Fruit fly (Drosophila melanogaster): ENCODE data around the gene Scsalpha1.

The Scsalpha1 gene

DNA sequence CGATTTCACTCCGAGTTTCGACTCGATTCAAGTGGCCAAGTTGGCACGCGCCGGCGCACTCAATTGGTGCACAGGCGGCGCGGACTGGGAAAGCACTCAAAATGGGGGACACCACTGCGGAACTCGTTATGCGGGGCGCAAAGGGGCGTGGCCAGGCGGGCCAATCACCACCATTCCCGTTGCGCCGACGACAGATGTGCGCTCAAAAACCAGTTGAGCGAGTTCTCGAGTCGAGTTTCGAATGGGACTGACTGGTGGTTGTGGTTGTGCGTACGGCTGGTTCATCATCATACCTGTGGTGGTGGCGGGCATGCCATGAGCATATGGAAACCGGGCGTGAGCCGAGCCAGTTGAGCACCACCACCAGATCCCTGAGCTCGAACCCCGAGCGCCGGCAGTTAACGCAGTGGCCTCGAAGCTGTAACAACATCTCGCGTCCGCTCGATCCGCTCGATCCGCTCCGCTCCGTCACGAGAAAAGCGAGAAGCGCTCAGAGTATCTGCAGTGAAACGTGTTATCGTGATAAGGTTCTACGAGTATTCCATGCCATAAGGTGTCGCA lies 31.9 kb downstream of the Scsalpha1 start, which contains the start of gene Awh (continued):
- peak; percentile 75 for TF ChIP-seq sens (GFP tag)
- TF ChIP-seq CG6791 (GFP tag; IDR thresholded peaks at IDR 0.05; ENCODE audit: partially characterized antibody): peak; percentile 46; the same call in 1 of the 3 replicates

DNA sequence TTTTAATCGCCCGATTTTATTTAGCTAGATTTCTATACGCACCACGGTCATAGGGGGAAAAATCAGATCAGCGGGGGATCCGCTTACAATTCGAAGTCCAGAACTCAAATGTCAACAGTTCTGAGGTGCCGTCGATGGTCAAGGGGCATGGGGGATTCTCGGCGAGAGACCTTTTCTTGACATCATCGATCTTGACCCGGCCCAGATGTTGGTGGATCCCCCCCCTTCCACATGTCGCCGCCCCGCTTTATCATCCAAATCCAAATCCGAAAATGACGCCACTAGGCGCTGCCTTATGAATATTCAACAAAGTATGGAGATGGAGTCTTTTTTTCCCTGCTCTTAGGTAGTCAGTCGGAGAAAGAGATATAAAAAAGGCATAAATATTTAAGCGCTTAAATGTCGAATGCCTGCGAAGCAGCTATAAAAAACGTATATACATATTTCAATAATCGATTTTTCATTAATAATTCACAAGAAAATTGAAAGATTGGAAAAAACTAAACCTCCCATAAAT lies 33.9 kb downstream of the Scsalpha1 start:
- peak; percentile 42 for TF ChIP-seq oc (tag; optimal IDR thresholded peaks at IDR 0.05)
- no peak for TF ChIP-seq prd (optimal IDR thresholded peaks at IDR 0.05)
- TF ChIP-seq prd (GFP tag; IDR thresholded peaks at IDR 0.05): no peak
- TF ChIP-seq sisA (GFP tag; IDR thresholded peaks at IDR 0.05): no peak
- no peak for TF ChIP-seq CG32532 (GFP tag; IDR thresholded peaks at IDR 0.05)
- peak; percentile 46; the same call in 1 of the 2 replicates for TF ChIP-seq Awh (GFP tag; IDR thresholded peaks at IDR 0.05)
- 0 out of 3 replicates have a peak, but pooled peaks have one; percentile 52 for TF ChIP-seq z (GFP tag; IDR thresholded peaks at IDR 0.05)
- TF ChIP-seq Oli (tag; optimal IDR thresholded peaks at IDR 0.05): no peak
- TF ChIP-seq CG17328 (GFP tag; IDR thresholded peaks at IDR 0.05): no peak
- TF ChIP-seq Pdp1 (GFP tag; optimal IDR thresholded peaks at IDR 0.05): no peak
- TF ChIP-seq Hr78 (GFP tag; optimal IDR thresholded peaks at IDR 0.05): peak in 1 of 2 experiments; percentile 50
- peak; percentile 0 for TF ChIP-seq sens (GFP tag)
- TF ChIP-seq CG32767 (GFP tag; IDR thresholded peaks at IDR 0.05): no peak
- TF ChIP-seq Stat92E (GFP tag; optimal IDR thresholded peaks at IDR 0.05): no peak
- no peak for TF ChIP-seq CG12744 (GFP tag; optimal IDR thresholded peaks at IDR 0.05)
- TF ChIP-seq mam (GFP tag; optimal IDR thresholded peaks at IDR 0.05): no peak
- no peak for TF ChIP-seq slbo (GFP tag; IDR thresholded peaks at IDR 0.05)
- peak; percentile 62 for TF ChIP-seq kni (GFP tag; optimal IDR thresholded peaks at IDR 0.05)
- no peak for TF ChIP-seq CG3065 (GFP tag; optimal IDR thresholded peaks at IDR 0.05)
- TF ChIP-seq CG4617 (GFP tag; optimal IDR thresholded peaks at IDR 0.05; ENCODE audit: borderline replicate concordance): no peak
- no peak for TF ChIP-seq Taf1 (GFP tag; IDR thresholded peaks at IDR 0.05)
- no peak for TF ChIP-seq fd102C (GFP tag; optimal IDR thresholded peaks at IDR 0.05)
- TF ChIP-seq CG10959 (GFP tag; IDR thresholded peaks at IDR 0.05): no peak
- no peak for TF ChIP-seq CG12155 (GFP tag; optimal IDR thresholded peaks at IDR 0.05)
- peak; percentile 25 for TF ChIP-seq CG12769 (tag; optimal IDR thresholded peaks at IDR 0.05)
- TF ChIP-seq crol (GFP tag; IDR thresholded peaks at IDR 0.05): peak; percentile 43; the same call in 1 of the 2 replicates
- TF ChIP-seq CG11695 (GFP tag; IDR thresholded peaks at IDR 0.05): no peak
- no peak for TF ChIP-seq CG6791 (GFP tag; IDR thresholded peaks at IDR 0.05; ENCODE audit: partially characterized antibody)
- TF ChIP-seq gce (GFP tag; IDR thresholded peaks at IDR 0.05): no peak
- no peak for TF ChIP-seq vnd (GFP tag; IDR thresholded peaks at IDR 0.05; ENCODE audit: partially characterized antibody)
- TF ChIP-seq ci (GFP tag; IDR thresholded peaks at IDR 0.05): 0 out of 3 replicates have a peak, but pooled peaks have one; percentile 19
- no peak for TF ChIP-seq kah (GFP tag; optimal IDR thresholded peaks at IDR 0.05)
- TF ChIP-seq BtbVII (GFP tag; optimal IDR thresholded peaks at IDR 0.05): no peak
- TF ChIP-seq MTF-1 (GFP tag; optimal IDR thresholded peaks at IDR 0.05; ENCODE audit: borderline replicate concordance): no peak
- TF ChIP-seq CG4707 (GFP tag; optimal IDR thresholded peaks at IDR 0.05): no peak
- no peak for TF ChIP-seq Chrac-16 (GFP tag; optimal IDR thresholded peaks at IDR 0.05)
- peak; percentile 43 for TF ChIP-seq sqz (GFP tag; optimal IDR thresholded peaks at IDR 0.05)
- no peak for TF ChIP-seq Rx (GFP tag; IDR thresholded peaks at IDR 0.05)
- TF ChIP-seq abd-A (tag; optimal IDR thresholded peaks at IDR 0.05): peak; percentile 66
- TF ChIP-seq CG6254 (GFP tag; optimal IDR thresholded peaks at IDR 0.05): no peak
- TF ChIP-seq peb (GFP tag; IDR thresholded peaks at IDR 0.05): no peak
- TF ChIP-seq vvl (GFP tag; IDR thresholded peaks at IDR 0.05): peak; percentile 91
- no peak for TF ChIP-seq odd (GFP tag; optimal IDR thresholded peaks at IDR 0.05)
- no peak for TF ChIP-seq CG6683 (GFP tag; optimal IDR thresholded peaks at IDR 0.05)
- TF ChIP-seq sd (tag; optimal IDR thresholded peaks at IDR 0.05): peak; percentile 23
- TF ChIP-seq Ptx1 (GFP tag; IDR thresholded peaks at IDR 0.05): no peak
- no peak for TF ChIP-seq Rfx (GFP tag; IDR thresholded peaks at IDR 0.05)

All from whole organism, embryonic.